Worm (Caenorhabditis elegans) whole organism, early embryonic: ENCODE data around the gene ZK470.1.

Experiments
- F13C5.2 ChIP-seq: sonication (generic microtip); optimal IDR thresholded peaks from 2 replicates; lab custom pipeline; 2017; ENCODE audit warnings: mild to moderate bottlenecking, missing genetic modification characterization, inconsistent platforms, missing compliant biosample characterization
- ama-1 ChIP-seq: fragments of 150-350 bp; optimal IDR thresholded peaks from 2 replicates; lab custom pipeline; 2014
- flt-1 ChIP-seq: fragments of 200-800 bp; sonication (Bioruptor generic); IDR thresholded peaks from 2 replicates; pipeline ENCODE4 v1.3.6; 2022; ENCODE audit warnings: missing genetic modification characterization, missing compliant biosample characterization
- hmbx-1 ChIP-seq: sonication (generic microtip); optimal IDR thresholded peaks from 2 replicates; lab custom pipeline; 2016; ENCODE audit warnings: mild to moderate bottlenecking, missing genetic modification characterization, missing compliant biosample characterization
- pes-1 ChIP-seq: fragments of 200-800 bp; sonication (Bioruptor generic); IDR thresholded peaks from 2 replicates; pipeline ENCODE4 v1.3.6; 2022; ENCODE audit warnings: missing genetic modification reagents, missing genetic modification characterization, missing compliant biosample characterization
- scrt-1 ChIP-seq: fragments of 200-800 bp; sonication (Bioruptor generic); IDR thresholded peaks from 2 replicates; pipeline ENCODE4 v1.3.6; 2022; ENCODE audit warnings: missing genetic modification characterization, missing compliant biosample characterization
- sea-1 ChIP-seq: fragments of 200-800 bp; sonication (Bioruptor generic); conservative IDR thresholded peaks from 2 replicates; pipeline ENCODE4 v1.3.6; 2022; ENCODE audit warnings: missing genetic modification characterization, missing compliant biosample characterization
- tbx-11 ChIP-seq: fragments of 200-800 bp; sonication (Bioruptor generic); IDR thresholded peaks from 2 replicates; pipeline ENCODE4 v1.3.6; 2022; ENCODE audit warnings: missing genetic modification characterization, missing compliant biosample characterization

DNA sequence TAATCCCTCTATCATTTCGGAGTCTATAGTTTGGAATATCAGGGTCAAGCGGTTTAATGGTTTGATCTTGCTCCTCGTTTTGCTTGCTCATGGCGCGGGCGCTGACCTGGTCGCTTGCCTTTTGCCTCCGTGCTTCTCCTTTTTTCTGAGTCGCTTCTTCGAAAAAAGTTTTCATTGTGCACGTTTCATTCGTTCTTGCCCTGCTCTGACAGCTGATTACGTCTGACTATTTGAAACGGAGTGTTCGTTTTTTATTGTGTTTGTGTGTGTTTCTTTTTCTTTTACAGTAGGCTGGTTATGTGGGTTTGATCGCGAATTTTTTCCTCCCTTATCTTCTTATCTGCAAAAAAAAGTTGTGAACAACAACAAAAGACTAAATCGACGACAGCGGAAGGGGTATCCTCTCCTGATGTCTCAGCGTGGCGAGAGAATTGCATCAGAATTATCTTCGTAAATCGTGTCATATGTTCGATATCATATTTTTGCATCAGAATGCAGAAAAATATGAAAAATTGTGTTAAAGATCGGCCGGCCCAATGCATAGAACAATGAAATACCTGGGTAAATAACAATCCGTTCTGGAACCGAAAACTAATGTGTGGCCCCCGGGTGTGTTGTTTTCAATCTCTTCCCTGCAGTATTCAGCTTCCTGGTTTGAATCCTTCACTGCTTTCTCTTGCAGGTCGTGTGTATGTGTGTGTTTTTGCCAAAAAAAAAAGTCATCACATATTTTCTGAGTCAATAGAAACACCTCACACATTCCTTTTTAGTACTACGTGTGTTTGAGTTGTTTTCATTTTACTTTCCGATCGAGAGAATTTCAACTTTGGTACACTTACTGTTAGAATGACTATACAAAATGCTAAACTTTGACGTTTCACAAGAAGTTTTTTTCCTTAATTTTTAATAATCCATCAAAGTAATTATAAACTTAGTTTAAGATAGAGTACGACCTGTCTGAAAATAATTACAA is 23.6 kb upstream of the ZK470.1 start, which contains the start of gene ZK470.4:
- no peak for TF ChIP-seq ama-1 (lab: Kevin White, UChicago)
- no peak for TF ChIP-seq hmbx-1 (tag; lab: Kevin White, UChicago)
- TF ChIP-seq flt-1 (GFP tag; lab: Robert Waterston, UW): no peak
- no peak for TF ChIP-seq tbx-11 (GFP tag; lab: Robert Waterston, UW)
- no peak for TF ChIP-seq scrt-1 (GFP tag; lab: Robert Waterston, UW)
- TF ChIP-seq sea-1: no peak
- no peak for TF ChIP-seq F13C5.2 (tag; lab: Kevin White, UChicago)
- TF ChIP-seq pes-1 (GFP tag; lab: Robert Waterston, UW): no peak
